Fruit fly (Drosophila melanogaster) whole organism, embryonic: ENCODE measurements around the gene Ptp99A.

Source experiments
- ATbp ChIP-seq: fragments of 200-800 bp; sonication (Bioruptor generic); optimal IDR thresholded peaks from 2 replicates; lab custom pipeline; 2017; ENCODE audit warnings: missing biosample characterization, mild to moderate bottlenecking, missing genetic modification characterization, missing genetic modification reagents
- B-H2 ChIP-seq: fragments of 200-800 bp; sonication (Bioruptor generic); optimal IDR thresholded peaks from 2 replicates; lab custom pipeline; 2018; ENCODE audit warnings: missing biosample characterization, mild to moderate bottlenecking, missing genetic modification characterization
- BEAF-32 ChIP-seq: fragments of 200-800 bp; sonication (Bioruptor generic); optimal IDR thresholded peaks from 3 replicates; lab custom pipeline; 2017; ENCODE audit warnings: missing biosample characterization, missing genetic modification characterization, mild to moderate bottlenecking, moderate library complexity, missing genetic modification reagents
- CG1024 ChIP-seq: fragments of 200-800 bp; sonication (Bioruptor generic); IDR thresholded peaks from 2 replicates; pipeline ENCODE4 v1.3.6; 2022; ENCODE audit warnings: missing biosample characterization, missing genetic modification characterization
- CG10431 ChIP-seq: fragments of 200-800 bp; sonication (Bioruptor generic); optimal IDR thresholded peaks from 3 replicates; lab custom pipeline; 2018; ENCODE audit warnings: missing biosample characterization, mild to moderate bottlenecking, missing genetic modification characterization
- CG11093 ChIP-seq: fragments of 200-800 bp; sonication (Bioruptor generic); IDR thresholded peaks from 3 replicates; pipeline ENCODE4 v1.3.6; 2022; ENCODE audit warnings: missing biosample characterization, missing genetic modification characterization
- CG11398 ChIP-seq: fragments of 200-800 bp; sonication (Bioruptor generic); optimal IDR thresholded peaks from 2 replicates; lab custom pipeline; 2016; ENCODE audit warnings: missing biosample characterization, missing genetic modification characterization
- CG11504 ChIP-seq: fragments of 200-800 bp; sonication (Bioruptor generic); optimal IDR thresholded peaks from 3 replicates; lab custom pipeline; 2019; ENCODE audit warnings: missing biosample characterization, mild to moderate bottlenecking, missing genetic modification characterization, moderate library complexity
- CG11696 ChIP-seq: fragments of 200-800 bp; sonication (Bioruptor generic); IDR thresholded peaks from 2 replicates; pipeline ENCODE4 v1.3.6; 2022; ENCODE audit warnings: missing biosample characterization, missing genetic modification characterization
- CG1233 ChIP-seq: fragments of 200-800 bp; sonication (Bioruptor generic); optimal IDR thresholded peaks from 4 replicates; lab custom pipeline; 2018; ENCODE audit warnings: missing biosample characterization, mild to moderate bottlenecking, missing genetic modification characterization
- CG14710 ChIP-seq: fragments of 200-800 bp; sonication (Bioruptor generic); optimal IDR thresholded peaks from 3 replicates; lab custom pipeline; 2019; ENCODE audit warnings: missing biosample characterization, mild to moderate bottlenecking, missing genetic modification characterization, moderate library complexity
- CG16863 ChIP-seq: fragments of 200-800 bp; sonication (Bioruptor generic); optimal IDR thresholded peaks from 3 replicates; lab custom pipeline; 2016; ENCODE audit warnings: missing biosample characterization, missing genetic modification characterization
- CG1832 ChIP-seq: fragments of 200-800 bp; sonication (Bioruptor generic); optimal IDR thresholded peaks from 2 replicates; lab custom pipeline; 2017; ENCODE audit warnings: missing biosample characterization, mild to moderate bottlenecking, missing genetic modification characterization, inconsistent platforms
- CG18476 ChIP-seq: fragments of 200-800 bp; sonication (Bioruptor generic); optimal IDR thresholded peaks from 2 replicates; lab custom pipeline; 2016; ENCODE audit warnings: missing biosample characterization, mild to moderate bottlenecking, missing genetic modification characterization
- CG2120 ChIP-seq: fragments of 200-800 bp; sonication (Bioruptor generic); optimal IDR thresholded peaks from 3 replicates; lab custom pipeline; 2016; ENCODE audit warnings: missing biosample characterization, missing genetic modification characterization
- CG32772 ChIP-seq: fragments of 200-800 bp; sonication (Bioruptor generic); IDR thresholded peaks from 2 replicates; pipeline ENCODE4 v1.3.6; 2022; ENCODE audit warnings: missing biosample characterization, missing genetic modification characterization
- CG3407 ChIP-seq: fragments of 200-800 bp; sonication (Bioruptor generic); optimal IDR thresholded peaks from 2 replicates; lab custom pipeline; 2018; ENCODE audit warnings: missing biosample characterization, mild to moderate bottlenecking, missing genetic modification characterization
- CG6654 ChIP-seq: fragments of 200-800 bp; sonication (Bioruptor generic); optimal IDR thresholded peaks from 2 replicates; lab custom pipeline; 2017; ENCODE audit warnings: missing biosample characterization, mild to moderate bottlenecking, missing genetic modification characterization
- CG6854 ChIP-seq: fragments of 200-800 bp; sonication (Bioruptor generic); optimal IDR thresholded peaks from 3 replicates; lab custom pipeline; 2017; ENCODE audit warnings: missing biosample characterization, mild to moderate bottlenecking, missing genetic modification characterization
- CG7372 ChIP-seq: fragments of 200-800 bp; sonication (Bioruptor generic); IDR thresholded peaks from 2 replicates; pipeline ENCODE4 v1.3.6; 2022; ENCODE audit warnings: missing biosample characterization, missing genetic modification characterization
- CG8924 ChIP-seq: fragments of 200-800 bp; optimal IDR thresholded peaks from 3 replicates; lab custom pipeline; 2019; ENCODE audit warnings: missing biosample characterization, mild to moderate bottlenecking, missing genetic modification characterization, moderate library complexity
- CG9727 ChIP-seq: fragments of 200-800 bp; sonication (Bioruptor generic); optimal IDR thresholded peaks from 3 replicates; lab custom pipeline; 2017; ENCODE audit warnings: missing biosample characterization, mild to moderate bottlenecking, missing genetic modification characterization
- CHES-1-like ChIP-seq: fragments of 200-800 bp; sonication (Bioruptor generic); optimal IDR thresholded peaks from 2 replicates; lab custom pipeline; 2016; ENCODE audit warnings: missing biosample characterization, missing genetic modification characterization
- D19B ChIP-seq: fragments of 200-800 bp; sonication (Bioruptor generic); optimal IDR thresholded peaks from 2 replicates; lab custom pipeline; 2017; ENCODE audit warnings: missing biosample characterization, mild to moderate bottlenecking, missing genetic modification characterization
- Dip3 ChIP-seq: fragments of 200-800 bp; sonication (Bioruptor generic); optimal IDR thresholded peaks from 3 replicates; lab custom pipeline; 2016; ENCODE audit warnings: missing biosample characterization, missing genetic modification characterization
- Ets97D ChIP-seq: fragments of 200-800 bp; sonication (Bioruptor generic); optimal IDR thresholded peaks from 3 replicates; lab custom pipeline; 2016; ENCODE audit warnings: missing biosample characterization, missing genetic modification characterization
- Mrtf ChIP-seq: fragments of 200-800 bp; sonication (Bioruptor generic); IDR thresholded peaks from 3 replicates; pipeline ENCODE4 v1.3.6; 2022; ENCODE audit warnings: missing biosample characterization, missing genetic modification characterization
- Myb ChIP-seq: fragments of 200-800 bp; sonication (Bioruptor generic); optimal IDR thresholded peaks from 2 replicates; lab custom pipeline; 2016; ENCODE audit warnings: missing biosample characterization, missing genetic modification characterization
- Optix ChIP-seq: fragments of 200-800 bp; sonication (Bioruptor generic); IDR thresholded peaks from 3 replicates; pipeline ENCODE4 v1.3.6; 2022; ENCODE audit warnings: missing biosample characterization, missing genetic modification characterization
- Ravus ChIP-seq: fragments of 200-800 bp; sonication (Bioruptor generic); IDR thresholded peaks from 2 replicates; pipeline ENCODE4 v1.3.6; 2022; ENCODE audit warnings: missing biosample characterization, missing genetic modification characterization
- Rx ChIP-seq: fragments of 200-800 bp; sonication (Bioruptor generic); IDR thresholded peaks from 2 replicates; pipeline ENCODE4 v1.3.6; 2022; ENCODE audit warnings: missing biosample characterization, missing genetic modification characterization
- Trl ChIP-seq, 3 experiments: fragments of >200 bp in 2 of 3; fragments of 200-800 bp in 1 of 3; sonication (Bioruptor generic) in 1 of 3; optimal IDR thresholded peaks; 2 replicates in 1 of 3; 3 replicates in 2 of 3; lab custom pipeline; 2016 to 2017; ENCODE audit warnings: missing biosample characterization in 1 of 3, missing genetic modification characterization in 1 of 3
- abd-A ChIP-seq: fragments of 200-800 bp; sonication (Bioruptor generic); optimal IDR thresholded peaks from 3 replicates; lab custom pipeline; 2019; ENCODE audit warnings: missing biosample characterization, mild to moderate bottlenecking, missing genetic modification characterization, moderate library complexity
- ap ChIP-seq: fragments of 200-800 bp; sonication (Bioruptor generic); IDR thresholded peaks from 2 replicates; pipeline ENCODE4 v1.3.6; 2022; ENCODE audit warnings: missing biosample characterization, missing genetic modification characterization
- bab2 ChIP-seq: fragments of 200-800 bp; sonication (Bioruptor generic); optimal IDR thresholded peaks from 2 replicates; lab custom pipeline; 2016; ENCODE audit warnings: missing biosample characterization, missing genetic modification characterization
- bowl ChIP-seq: fragments of 200-800 bp; sonication (Bioruptor generic); IDR thresholded peaks from 2 replicates; pipeline ENCODE4 v1.3.6; 2022; ENCODE audit warnings: missing biosample characterization, missing genetic modification characterization
- btn ChIP-seq: fragments of 200-800 bp; sonication (Bioruptor generic); optimal IDR thresholded peaks from 2 replicates; lab custom pipeline; 2016; ENCODE audit warnings: missing biosample characterization, missing genetic modification characterization
- chif ChIP-seq, 2 experiments: fragments of 200-800 bp; sonication (Bioruptor generic); optimal IDR thresholded peaks; 3 replicates each; lab custom pipeline; 2016; ENCODE audit warnings: missing biosample characterization in 2 of 2, missing genetic modification characterization in 2 of 2
- danr ChIP-seq: fragments of 200-800 bp; sonication (Bioruptor generic); IDR thresholded peaks from 2 replicates; pipeline ENCODE4 v1.3.6; 2022; ENCODE audit warnings: missing biosample characterization, missing genetic modification characterization
- dm ChIP-seq: fragments of 200-800 bp; sonication (Bioruptor generic); optimal IDR thresholded peaks from 3 replicates; lab custom pipeline; 2016; ENCODE audit warnings: missing biosample characterization, missing genetic modification characterization
- gsb-n ChIP-seq: fragments of 200-800 bp; sonication (Bioruptor generic); optimal IDR thresholded peaks from 3 replicates; lab custom pipeline; 2018; ENCODE audit warnings: missing biosample characterization, mild to moderate bottlenecking, missing genetic modification characterization
- kah ChIP-seq: fragments of 200-800 bp; sonication (Bioruptor generic); optimal IDR thresholded peaks from 2 replicates; lab custom pipeline; 2018; ENCODE audit warnings: missing biosample characterization, mild to moderate bottlenecking, missing genetic modification characterization
- klu ChIP-seq: fragments of 200-800 bp; sonication (Bioruptor generic); IDR thresholded peaks from 2 replicates; pipeline ENCODE4 v1.3.6; 2022; ENCODE audit warnings: missing biosample characterization, missing genetic modification characterization
- pb ChIP-seq: fragments of 200-800 bp; sonication (Bioruptor generic); optimal IDR thresholded peaks from 3 replicates; lab custom pipeline; 2016; ENCODE audit warnings: missing biosample characterization, missing genetic modification characterization
- pfk ChIP-seq: fragments of 200-800 bp; sonication (Bioruptor generic); optimal IDR thresholded peaks from 2 replicates; lab custom pipeline; 2018; ENCODE audit warnings: missing biosample characterization, mild to moderate bottlenecking, missing genetic modification characterization, moderate library complexity
- pros ChIP-seq: fragments of 200-800 bp; sonication (Bioruptor generic); optimal IDR thresholded peaks from 3 replicates; lab custom pipeline; 2019; ENCODE audit warnings: missing biosample characterization, mild to moderate bottlenecking, missing genetic modification characterization, moderate library complexity
- shn ChIP-seq: fragments of 200-800 bp; sonication (Bioruptor generic); optimal IDR thresholded peaks from 3 replicates; lab custom pipeline; 2016; ENCODE audit warnings: missing biosample characterization, missing genetic modification characterization
- sima ChIP-seq: fragments of 200-800 bp; sonication (Bioruptor generic); optimal IDR thresholded peaks from 2 replicates; lab custom pipeline; 2016; ENCODE audit warnings: missing biosample characterization, missing genetic modification characterization
- tio ChIP-seq: fragments of 200-800 bp; sonication (Bioruptor generic); optimal IDR thresholded peaks from 2 replicates; lab custom pipeline; 2017; ENCODE audit warnings: missing biosample characterization, missing genetic modification characterization, inconsistent platforms
- wek ChIP-seq: fragments of 200-800 bp; sonication (Bioruptor generic); optimal IDR thresholded peaks from 3 replicates; lab custom pipeline; 2018; ENCODE audit warnings: missing biosample characterization, mild to moderate bottlenecking, missing genetic modification characterization, moderate library complexity
- zfh2 ChIP-seq: fragments of 200-800 bp; sonication (Bioruptor generic); optimal IDR thresholded peaks from 2 replicates; lab custom pipeline; 2016; ENCODE audit warnings: missing biosample characterization, missing genetic modification characterization

The Ptp99A gene

DNA sequence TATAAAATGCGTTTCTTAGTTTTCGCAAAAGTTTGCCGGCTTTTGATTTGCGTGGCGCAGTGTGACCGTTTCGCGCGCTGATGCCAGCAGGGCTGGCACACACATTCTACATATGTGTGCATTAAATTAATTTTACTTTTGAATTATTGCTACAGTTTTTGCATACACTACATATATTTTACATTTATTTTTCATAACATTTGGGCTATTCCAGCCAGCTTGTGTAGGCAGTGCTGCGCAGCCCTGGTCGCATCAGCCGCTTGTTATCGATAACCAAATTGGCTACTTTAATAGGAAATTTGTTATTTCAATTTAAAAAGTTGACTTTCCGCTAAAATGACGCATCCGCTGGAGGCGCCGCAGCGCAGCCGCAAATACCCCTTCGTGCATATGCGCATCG, 111.8 kb downstream of the Ptp99A start, which contains the start of the genes CG2321 and CG2006 (continued):
- TF ChIP-seq CG11696 (GFP tag; lab: Robert Waterston, UW) (no peak), CG6854 (GFP tag; lab: Kevin White, UChicago) (no peak), chif (GFP tag; optimal IDR thresholded peaks at IDR 0.05; lab: Kevin White, UChicago) (peak in 1 of 2 experiments; percentile 33), CG18476 (GFP tag; lab: Kevin White, UChicago) (peak; percentile 7), CHES-1-like (GFP tag; lab: Kevin White, UChicago) (peak; percentile 41), danr (0 out of 2 replicates have a peak, but pooled peaks have one; percentile 34), CG9727 (GFP tag; lab: Kevin White, UChicago) (peak; percentile 8), shn (GFP tag; lab: Kevin White, UChicago) (peak; percentile 13), bowl (no peak), CG1233 (GFP tag; lab: Kevin White, UChicago) (no peak), Mrtf (GFP tag; lab: Robert Waterston, UW) (peak; percentile 52; the same call in 1 of the 3 replicates), CG1024 (GFP tag; lab: Robert Waterston, UW) (peak; percentile 60), CG11398 (no peak), CG7372 (GFP tag; lab: Robert Waterston, UW) (peak; percentile 38; the same call in 1 of the 2 replicates), pb (GFP tag; lab: Kevin White, UChicago) (no peak), CG11093 (GFP tag; lab: Robert Waterston, UW) (0 out of 3 replicates have a peak, but pooled peaks have one; percentile 23), Rx (GFP tag; lab: Robert Waterston, UW) (no peak; the same call in 1 of the 2 replicates), CG14710 (tag; lab: Kevin White, UChicago) (peak; percentile 80), sima (GFP tag; lab: Kevin White, UChicago) (no peak), pfk (GFP tag; lab: Kevin White, UChicago) (no peak), Ravus (GFP tag; lab: Robert Waterston, UW) (no peak), Ets97D (peak; percentile 83), B-H2 (GFP tag; lab: Kevin White, UChicago) (peak; percentile 71), abd-A (tag; lab: Kevin White, UChicago) (no peak), CG1832 (GFP tag; lab: Kevin White, UChicago) (no peak), Dip3 (peak; percentile 50), CG6654 (GFP tag; lab: Kevin White, UChicago) (no peak), dm (GFP tag; lab: Kevin White, UChicago) (peak; percentile 54), CG2120 (peak; percentile 79), ATbp (GFP tag; lab: Kevin White, UChicago) (no peak), bab2 (GFP tag; lab: Kevin White, UChicago) (peak; percentile 52), ap (GFP tag; lab: Robert Waterston, UW) (0 out of 2 replicates have a peak, but pooled peaks have one; percentile 7), CG32772 (GFP tag; lab: Robert Waterston, UW) (peak; percentile 58), CG10431 (GFP tag; lab: Kevin White, UChicago) (no peak), Optix (GFP tag; lab: Robert Waterston, UW) (no peak), btn (GFP tag; lab: Kevin White, UChicago) (no peak), zfh2 (GFP tag; lab: Kevin White, UChicago) (peak; percentile 60), gsb-n (tag; lab: Kevin White, UChicago) (no peak), BEAF-32 (GFP tag; lab: Kevin White, UChicago) (peak; percentile 53), CG8924 (tag; lab: Kevin White, UChicago) (peak; percentile 20), CG3407 (no peak), klu (no peak), Myb (GFP tag; lab: Kevin White, UChicago) (peak; percentile 63), kah (GFP tag; lab: Kevin White, UChicago) (no peak), wek (GFP tag; lab: Kevin White, UChicago) (peak; percentile 99), tio (GFP tag; lab: Kevin White, UChicago) (no peak), CG11504 (tag; lab: Kevin White, UChicago) (no peak), pros (GFP tag; lab: Kevin White, UChicago) (no peak), Trl (optimal IDR thresholded peaks at IDR 0.05; lab: Kevin White, UChicago) (no peak), Trl (GFP tag; optimal IDR thresholded peaks at IDR 0.05; lab: Kevin White, UChicago) (peak; percentile 66), CG16863 (GFP tag; lab: Kevin White, UChicago) (no peak), D19B (no peak)
